Worm (Caenorhabditis elegans): ENCODE data around the gene mxl-1.

DNA sequence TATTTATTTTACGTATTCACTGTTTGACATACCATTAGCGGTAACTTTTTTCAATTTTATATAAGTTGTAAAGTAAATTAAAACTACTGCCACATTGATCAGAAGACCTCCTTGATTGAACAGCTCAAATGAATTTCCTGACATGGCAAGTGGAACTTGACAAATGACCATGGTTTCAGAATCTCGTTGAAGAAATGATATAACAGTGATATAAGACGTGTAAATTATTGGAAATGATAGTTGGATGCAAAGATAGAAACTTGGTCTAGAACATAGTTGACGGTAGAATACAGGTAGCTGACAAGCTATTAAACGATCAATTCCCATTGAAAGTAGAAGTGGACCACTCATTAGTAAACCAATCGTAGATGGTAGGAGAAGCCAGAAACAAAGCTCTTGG lies 7.2 kb downstream of the mxl-1 start:
- no peak for TF ChIP-seq crh-2 (tag; optimal IDR thresholded peaks at IDR 0.05)
- TF ChIP-seq nhr-11 (tag; optimal IDR thresholded peaks at IDR 0.05) = no peak
- no peak for TF ChIP-seq ama-1 (optimal IDR thresholded peaks at IDR 0.05)
- no peak for TF ChIP-seq elt-1 (tag; optimal IDR thresholded peaks at IDR 0.05)
- no peak for TF ChIP-seq nhr-21 (tag; optimal IDR thresholded peaks at IDR 0.05)
- TF ChIP-seq aly-2 (tag; optimal IDR thresholded peaks at IDR 0.05) = no peak
- TF ChIP-seq R02D3.7 (tag; optimal IDR thresholded peaks at IDR 0.05) = no peak
- TF ChIP-seq skn-1 (tag; optimal IDR thresholded peaks at IDR 0.05) = no peak
- TF ChIP-seq mdl-1 (tag; optimal IDR thresholded peaks at IDR 0.05) = no peak
- no peak for TF ChIP-seq lin-13 (GFP tag; optimal IDR thresholded peaks at IDR 0.05)
- TF ChIP-seq elt-3 (tag; optimal IDR thresholded peaks at IDR 0.05) = no peak
- no peak for TF ChIP-seq ceh-82 (tag; optimal IDR thresholded peaks at IDR 0.05)
- TF ChIP-seq lsy-2 (tag; optimal IDR thresholded peaks at IDR 0.05) = no peak
- TF ChIP-seq F13H6.1 (tag; optimal IDR thresholded peaks at IDR 0.05) = no peak

Data from whole organism, L2 larva.